Worm (Caenorhabditis elegans): ENCODE results near the gene col-123.
"Not testable (repeated sequence)": the region's sequence is repeated elsewhere in the genome, so short reads cannot be mapped to it uniquely, and the experiment has no call there.

DNA sequence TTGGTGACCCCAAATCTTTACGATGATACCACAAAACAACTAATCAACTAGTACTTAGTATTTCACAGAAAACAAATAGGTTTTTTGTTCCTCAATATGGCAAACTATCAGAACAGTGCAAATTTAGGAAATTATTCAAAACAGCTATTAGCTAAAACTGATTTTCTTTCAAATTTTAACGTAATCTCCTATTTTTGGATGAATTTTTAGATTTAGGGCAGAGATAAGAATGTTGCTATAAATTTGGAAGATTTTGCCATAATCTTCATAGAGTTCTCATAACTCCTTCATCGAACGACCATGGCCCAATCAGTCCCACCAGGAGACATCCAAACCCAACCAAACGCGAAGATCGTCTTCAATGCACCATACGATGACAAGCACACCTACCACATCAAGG, 15.6 kb downstream of the col-123 start, which contains the start of gene msp-10:
- not testable (repeated sequence) for TF ChIP-seq fos-1 (tag; optimal IDR thresholded peaks at IDR 0.05); mxl-2 (GFP tag; conservative IDR thresholded peaks at IDR 0.05); lsy-2 (tag; optimal IDR thresholded peaks at IDR 0.05); D1046.2 (GFP tag; IDR thresholded peaks at IDR 0.05); nhr-102 (tag; optimal IDR thresholded peaks at IDR 0.05); T20F7.1 (GFP tag; optimal IDR thresholded peaks at IDR 0.05); mdl-1 (tag; optimal IDR thresholded peaks at IDR 0.05); unc-39 (tag; optimal IDR thresholded peaks at IDR 0.05)
